Fruit fly (Drosophila melanogaster) whole organism, wandering third instar larva: ENCODE results near the gene CG33928.
A peak's percentile ranks its signal among the peaks of the same experiment; 100 is the strongest.

ENCODE experiments used
- Abd-B ChIP-seq: fragments of >200 bp; optimal IDR thresholded peaks from 2 replicates; lab custom pipeline; 2017; ENCODE audit warnings: missing biosample characterization, missing genetic modification characterization
- CG32264 ChIP-seq: fragments of 200-800 bp; sonication (Bioruptor generic); optimal IDR thresholded peaks from 2 replicates; lab custom pipeline; 2016; ENCODE audit warnings: missing biosample characterization, missing genetic modification characterization
- CG9705 ChIP-seq: fragments of 200-800 bp; sonication (Bioruptor generic); optimal IDR thresholded peaks from 2 replicates; lab custom pipeline; 2018; ENCODE audit warnings: missing biosample characterization, mild to moderate bottlenecking, missing genetic modification characterization
- CrebA ChIP-seq: fragments of 200-800 bp; sonication (Bioruptor generic); optimal IDR thresholded peaks from 2 replicates; lab custom pipeline; 2016; ENCODE audit warnings: missing biosample characterization, mild to moderate bottlenecking, missing genetic modification characterization, borderline replicate concordance
- Dfd ChIP-seq: fragments of >200 bp; optimal IDR thresholded peaks from 2 replicates; lab custom pipeline; 2017; ENCODE audit warnings: missing biosample characterization, missing genetic modification characterization
- Dif ChIP-seq: fragments of 200-275, 200-300 bp; sonication (Bioruptor generic); optimal IDR thresholded peaks from 2 replicates; lab custom pipeline; 2018; ENCODE audit warnings: missing biosample characterization, missing genetic modification characterization; ENCODE audit not compliant: partially characterized antibody
- GATAd ChIP-seq: sonication (Bioruptor generic); optimal IDR thresholded peaks from 2 replicates; lab custom pipeline; 2016; ENCODE audit warnings: missing biosample characterization, missing genetic modification characterization
- HLH106 ChIP-seq: fragments of 200-800 bp; optimal IDR thresholded peaks from 3 replicates; lab custom pipeline; 2019; ENCODE audit warnings: missing biosample characterization, mild to moderate bottlenecking, missing genetic modification characterization, moderate library complexity
- Hnf4 ChIP-seq: fragments of 200-800 bp; sonication (Bioruptor generic); optimal IDR thresholded peaks from 2 replicates; lab custom pipeline; 2016; ENCODE audit warnings: missing biosample characterization, mild to moderate bottlenecking, missing genetic modification characterization
- Hr78 ChIP-seq: fragments of >200 bp; optimal IDR thresholded peaks from 2 replicates; lab custom pipeline; 2017; ENCODE audit warnings: missing biosample characterization, missing genetic modification characterization
- Hr83 ChIP-seq: fragments of 200-300 bp; sonication (Bioruptor generic); optimal IDR thresholded peaks from 2 replicates; lab custom pipeline; 2016; ENCODE audit warnings: missing biosample characterization, mild to moderate bottlenecking, missing genetic modification characterization, moderate library complexity; ENCODE audit not compliant: poor library complexity, severe bottlenecking
- Jra ChIP-seq: sonication (Bioruptor generic); optimal IDR thresholded peaks from 2 replicates; lab custom pipeline; 2016; ENCODE audit warnings: missing biosample characterization, missing genetic modification characterization
- Mio ChIP-seq: sonication (Bioruptor generic); optimal IDR thresholded peaks from 2 replicates; lab custom pipeline; 2016; ENCODE audit warnings: missing biosample characterization, missing genetic modification characterization
- Myc ChIP-seq: fragments of >200 bp; optimal IDR thresholded peaks from 2 replicates; lab custom pipeline; 2017
- N ChIP-seq: fragments of >200 bp; optimal IDR thresholded peaks from 2 replicates; lab custom pipeline; 2018; ENCODE audit warnings: missing biosample characterization, missing external identifiers, missing genetic modification characterization
- OdsH ChIP-seq: fragments of 200-800 bp; sonication (Bioruptor generic); optimal IDR thresholded peaks from 2 replicates; lab custom pipeline; 2016; ENCODE audit warnings: missing biosample characterization, mild to moderate bottlenecking, missing genetic modification characterization
- Rel ChIP-seq, 2 experiments: fragments of 200-800 bp; sonication (Bioruptor generic) in 1 of 2; optimal IDR thresholded peaks; 2 replicates in 1 of 2; 3 replicates in 1 of 2; lab custom pipeline; 2016 to 2019; ENCODE audit warnings: mild to moderate bottlenecking in 2 of 2, missing biosample characterization in 2 of 2, missing genetic modification characterization in 2 of 2, moderate library complexity in 1 of 2
- Sp1 ChIP-seq: fragments of 200-800 bp; sonication (Bioruptor generic); optimal IDR thresholded peaks from 3 replicates; lab custom pipeline; 2019; ENCODE audit warnings: missing biosample characterization, mild to moderate bottlenecking, missing genetic modification characterization, moderate library complexity
- Vsx2 ChIP-seq: fragments of 200-300, 225-300 bp; sonication (Bioruptor generic); optimal IDR thresholded peaks from 2 replicates; lab custom pipeline; 2018; ENCODE audit warnings: missing biosample characterization, missing genetic modification characterization; ENCODE audit not compliant: partially characterized antibody
- br ChIP-seq: fragments of 200-800 bp; sonication (Bioruptor generic); optimal IDR thresholded peaks from 2 replicates; lab custom pipeline; 2016; ENCODE audit warnings: missing biosample characterization, missing genetic modification characterization
- brk ChIP-seq: fragments of 200-800 bp; sonication (Bioruptor generic); optimal IDR thresholded peaks from 2 replicates; lab custom pipeline; 2016; ENCODE audit warnings: missing biosample characterization, mild to moderate bottlenecking, missing genetic modification characterization
- dl ChIP-seq, 2 experiments: fragments of 175-275, 200-275 bp in 1 of 2; fragments of 200-275 bp in 1 of 2; sonication (Bioruptor generic); optimal IDR thresholded peaks; lab custom pipeline; 2018; ENCODE audit warnings: mild to moderate bottlenecking in 2 of 2, missing biosample characterization in 2 of 2, missing genetic modification characterization in 2 of 2, moderate library complexity in 2 of 2; ENCODE audit not compliant: partially characterized antibody in 2 of 2, insufficient read depth in 1 of 2
- dmrt93B ChIP-seq: fragments of 200-800 bp; sonication (Bioruptor generic); optimal IDR thresholded peaks from 2 replicates; lab custom pipeline; 2018; ENCODE audit warnings: missing biosample characterization, mild to moderate bottlenecking, missing genetic modification characterization
- dsf ChIP-seq: sonication (Bioruptor generic); optimal IDR thresholded peaks from 2 replicates; lab custom pipeline; 2016; ENCODE audit warnings: missing biosample characterization, missing genetic modification characterization, borderline replicate concordance
- ey ChIP-seq: fragments of 200-800 bp; sonication (Bioruptor generic); optimal IDR thresholded peaks from 2 replicates; lab custom pipeline; 2016; ENCODE audit warnings: missing biosample characterization, missing genetic modification characterization
- foxo ChIP-seq, 2 experiments: fragments of 200-800 bp; sonication (Bioruptor generic); optimal IDR thresholded peaks; 2 replicates in 1 of 2; 3 replicates in 1 of 2; lab custom pipeline; 2016 to 2017; ENCODE audit warnings: missing biosample characterization in 2 of 2, missing genetic modification characterization in 2 of 2
- fru ChIP-seq: fragments of 200-800 bp; sonication (Bioruptor generic); optimal IDR thresholded peaks from 3 replicates; lab custom pipeline; 2016; ENCODE audit warnings: missing biosample characterization, mild to moderate bottlenecking, missing genetic modification characterization
- h ChIP-seq: fragments of 200-800 bp; sonication (Bioruptor generic); optimal IDR thresholded peaks from 3 replicates; lab custom pipeline; 2016; ENCODE audit warnings: missing biosample characterization, mild to moderate bottlenecking, missing genetic modification characterization
- jim ChIP-seq: fragments of 175-275, 200-325 bp; sonication (Bioruptor generic); optimal IDR thresholded peaks from 2 replicates; lab custom pipeline; 2016; ENCODE audit warnings: missing biosample characterization, mild to moderate bottlenecking, missing genetic modification characterization
- lola ChIP-seq: fragments of >200 bp; optimal IDR thresholded peaks from 2 replicates; lab custom pipeline; 2017; ENCODE audit warnings: missing biosample characterization, missing genetic modification characterization
- pan ChIP-seq: fragments of >200 bp; optimal IDR thresholded peaks from 2 replicates; lab custom pipeline; 2017
- psq ChIP-seq: fragments of 200-800 bp; sonication (Bioruptor generic); optimal IDR thresholded peaks from 3 replicates; lab custom pipeline; 2017; ENCODE audit warnings: missing biosample characterization, mild to moderate bottlenecking, missing genetic modification characterization, moderate library complexity
- rgr ChIP-seq: fragments of 200-800 bp; sonication (Bioruptor generic); optimal IDR thresholded peaks from 3 replicates; lab custom pipeline; 2016; ENCODE audit warnings: missing biosample characterization, mild to moderate bottlenecking, missing genetic modification characterization
- sage ChIP-seq: fragments of 200-800 bp; sonication (Bioruptor generic); optimal IDR thresholded peaks from 2 replicates; lab custom pipeline; 2016; ENCODE audit warnings: missing biosample characterization, mild to moderate bottlenecking, missing genetic modification characterization
- sv ChIP-seq: fragments of 200-800 bp; sonication (Bioruptor generic); optimal IDR thresholded peaks from 3 replicates; lab custom pipeline; 2016; ENCODE audit warnings: missing biosample characterization, missing genetic modification characterization
- tai ChIP-seq: sonication (Bioruptor generic); optimal IDR thresholded peaks from 2 replicates; lab custom pipeline; 2016; ENCODE audit warnings: missing biosample characterization, missing genetic modification characterization
- usp ChIP-seq: fragments of >200 bp; optimal IDR thresholded peaks from 2 replicates; lab custom pipeline; 2017; ENCODE audit warnings: missing biosample characterization, missing genetic modification characterization
- woc ChIP-seq: sonication (Bioruptor generic); optimal IDR thresholded peaks from 2 replicates; lab custom pipeline; 2016; ENCODE audit warnings: missing biosample characterization, mild to moderate bottlenecking, missing genetic modification characterization

CG33928 gene

dm6 chr2L:17480943-17481580, 44.7 kb upstream of the CG33928 start, which contains the start of the genes fws and Lamtor3:
fws (minus strand) TSS chr2L:17481029.
Lamtor3 (plus strand) TSS chr2L:17481231.
- TF ChIP-seq Dfd (GFP tag; lab: Kevin White, UChicago) = peak; percentile 85
- peak; percentile 95 for TF ChIP-seq fru
- TF ChIP-seq Hnf4 = peak; percentile 96
- no peak for TF ChIP-seq lola (GFP tag; lab: Kevin White, UChicago)
- peak; percentile 98 for TF ChIP-seq dmrt93B (GFP tag; lab: Kevin White, UChicago)
- no peak for TF ChIP-seq Vsx2 (GFP tag; lab: Kevin White, UChicago)
- TF ChIP-seq ey = peak; percentile 93
- TF ChIP-seq OdsH (GFP tag; lab: Kevin White, UChicago) = peak; percentile 98
- peak; percentile 91 for TF ChIP-seq CG32264
- TF ChIP-seq pan (lab: Kevin White, UChicago) = no peak
- TF ChIP-seq sage (GFP tag; lab: Kevin White, UChicago) = peak; percentile 94
- TF ChIP-seq foxo (GFP tag; optimal IDR thresholded peaks at IDR 0.05; lab: Kevin White, UChicago) = peak; percentile 66 to 98
- TF ChIP-seq br (GFP tag; lab: Kevin White, UChicago) = peak; percentile 97
- TF ChIP-seq dl (GFP tag; optimal IDR thresholded peaks at IDR 0.05; lab: Kevin White, UChicago; ENCODE audit: insufficient read depth in 1 of 2, partially characterized antibody in 2 of 2) = no peak
- no peak for TF ChIP-seq usp (GFP tag; lab: Kevin White, UChicago)
- TF ChIP-seq rgr = peak; percentile 99
- no peak for TF ChIP-seq Myc (lab: Kevin White, UChicago)
- TF ChIP-seq Mio = peak; percentile 83
- peak; percentile 77 for TF ChIP-seq CG9705 (GFP tag; lab: Kevin White, UChicago)
- TF ChIP-seq N (GFP tag; lab: Kevin White, UChicago) = no peak
- TF ChIP-seq dsf = peak; percentile 94
- peak; percentile 95 for TF ChIP-seq Jra (GFP tag; lab: Kevin White, UChicago)
- TF ChIP-seq CrebA = no peak
- TF ChIP-seq Sp1 (GFP tag; lab: Kevin White, UChicago) = peak; percentile 97
- TF ChIP-seq psq = peak; percentile 98
- TF ChIP-seq Hr78 (GFP tag; lab: Kevin White, UChicago) = no peak
- peak; percentile 99 for TF ChIP-seq HLH106 (tag; lab: Kevin White, UChicago)
- no peak for TF ChIP-seq Abd-B (GFP tag; lab: Kevin White, UChicago)
- TF ChIP-seq h (GFP tag; lab: Kevin White, UChicago) = peak; percentile 97
- peak; percentile 83 for TF ChIP-seq woc (GFP tag; lab: Kevin White, UChicago)
- peak; percentile 97 for TF ChIP-seq Hr83 (GFP tag; lab: Kevin White, UChicago)
- no peak for TF ChIP-seq tai (GFP tag; lab: Kevin White, UChicago)
- peak; percentile 73 for TF ChIP-seq jim
- no peak for TF ChIP-seq brk (GFP tag; lab: Kevin White, UChicago)
- peak; percentile 93 for TF ChIP-seq sv (GFP tag; lab: Kevin White, UChicago)
- peak; percentile 80 for TF ChIP-seq Rel (GFP tag; optimal IDR thresholded peaks at IDR 0.05; lab: Kevin White, UChicago)
- peak; percentile 71 for TF ChIP-seq Rel (tag; optimal IDR thresholded peaks at IDR 0.05; lab: Kevin White, UChicago)
- TF ChIP-seq GATAd = peak; percentile 93
- TF ChIP-seq Dif (GFP tag; lab: Kevin White, UChicago) = no peak

DNA sequence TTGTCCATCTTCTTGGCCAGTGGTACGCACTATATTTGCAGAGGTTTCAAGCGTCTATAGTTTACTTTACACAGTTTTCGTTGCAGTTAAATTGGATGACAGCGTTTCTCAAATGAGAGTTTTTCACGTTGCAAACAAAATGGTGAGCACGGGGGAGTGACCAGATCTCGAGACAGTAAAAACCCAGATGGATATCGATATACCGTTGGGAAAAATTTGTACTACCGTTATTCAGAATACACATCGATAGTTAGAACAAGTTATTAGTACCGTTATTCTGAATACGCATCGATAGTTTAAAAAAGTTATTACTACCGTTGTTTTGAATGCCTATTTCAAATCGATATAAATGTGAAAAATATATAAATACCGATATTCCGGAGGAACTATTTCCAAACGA, 41.3 kb upstream of the CG33928 start, which contains the start of gene cass:
TSS of gene cass (minus strand) at position 179 of the 400 bp plus-strand sequence.
- TF ChIP-seq Jra (GFP tag; lab: Kevin White, UChicago) = peak; percentile 32
- peak; percentile 14 for TF ChIP-seq Myc (lab: Kevin White, UChicago)
- no peak for TF ChIP-seq Rel (GFP tag; optimal IDR thresholded peaks at IDR 0.05; lab: Kevin White, UChicago)
- TF ChIP-seq Rel (tag; optimal IDR thresholded peaks at IDR 0.05; lab: Kevin White, UChicago) = peak; percentile 25
- peak; percentile 33 for TF ChIP-seq rgr
- TF ChIP-seq br (GFP tag; lab: Kevin White, UChicago) = no peak
- TF ChIP-seq h (GFP tag; lab: Kevin White, UChicago) = no peak
- TF ChIP-seq sv (GFP tag; lab: Kevin White, UChicago) = no peak
- TF ChIP-seq Hr83 (GFP tag; lab: Kevin White, UChicago) = no peak
- peak; percentile 6 for TF ChIP-seq Sp1 (GFP tag; lab: Kevin White, UChicago)
